Worm (Caenorhabditis elegans) whole organism, L3 larva: ENCODE data around the gene dmsr-3.

Experiments used
- ceh-82 ChIP-seq: fragments of 150-350 bp; optimal IDR thresholded peaks from 2 replicates; lab custom pipeline; 2014; ENCODE audit warnings: missing biosample characterization, missing genetic modification characterization
- lin-39 ChIP-seq: fragments of 150-350 bp; optimal IDR thresholded peaks from 2 replicates; lab custom pipeline; 2018; ENCODE audit warnings: missing biosample characterization, missing genetic modification reagents, missing genetic modification characterization
- nhr-12 ChIP-seq: fragments of 150-350 bp; optimal IDR thresholded peaks from 2 replicates; lab custom pipeline; 2014; ENCODE audit warnings: missing biosample characterization, missing genetic modification characterization
- nhr-76 ChIP-seq: fragments of 150-350 bp; sonication (generic microtip); optimal IDR thresholded peaks from 5 replicates; lab custom pipeline; 2014; ENCODE audit warnings: missing biosample characterization, missing genetic modification characterization
- pha-4 ChIP-seq: fragments of 150-350 bp; optimal IDR thresholded peaks from 2 replicates; lab custom pipeline; 2014; ENCODE audit warnings: missing biosample characterization, missing genetic modification reagents, missing genetic modification characterization
- pqm-1 ChIP-seq: fragments of 150-350 bp; optimal IDR thresholded peaks from 2 replicates; lab custom pipeline; 2017; ENCODE audit warnings: missing biosample characterization, missing genetic modification characterization, inconsistent platforms
- tbx-2 ChIP-seq: sonication (generic microtip); optimal IDR thresholded peaks from 2 replicates; lab custom pipeline; 2016; ENCODE audit warnings: mild to moderate bottlenecking, missing genetic modification characterization, missing compliant biosample characterization
- unc-39 ChIP-seq: sonication (generic microtip); optimal IDR thresholded peaks from 4 replicates; lab custom pipeline; 2017; ENCODE audit warnings: missing biosample characterization, missing genetic modification characterization
- unc-62 ChIP-seq: fragments of 150-350 bp; sonication (generic microtip); optimal IDR thresholded peaks from 4 replicates; lab custom pipeline; 2014; ENCODE audit warnings: missing biosample characterization, missing genetic modification reagents, missing genetic modification characterization
- ztf-4 ChIP-seq: fragments of 150-350 bp; optimal IDR thresholded peaks from 2 replicates; lab custom pipeline; 2014; ENCODE audit warnings: missing biosample characterization, missing genetic modification characterization

DNA sequence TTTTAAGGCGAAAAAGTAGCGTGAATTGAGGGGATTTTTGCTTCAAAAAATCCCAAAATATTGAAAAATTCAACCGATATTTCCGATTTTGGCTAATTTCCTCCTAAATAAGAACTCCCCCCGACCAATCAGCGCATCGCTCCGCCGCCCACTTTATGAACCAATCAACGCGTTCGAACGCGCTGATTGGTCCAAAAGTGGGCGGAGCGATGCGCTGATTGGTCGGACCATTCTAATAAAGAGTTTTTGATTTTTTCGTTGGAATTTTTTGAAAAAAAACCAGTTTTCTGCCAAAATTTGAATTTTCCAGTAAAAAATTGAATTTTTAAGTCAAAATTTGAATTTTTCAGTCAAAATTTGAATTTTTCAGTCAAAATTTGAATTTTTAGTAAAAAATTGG, 34.8 kb downstream of the dmsr-3 start:
- TF ChIP-seq nhr-12, result no peak
- TF ChIP-seq unc-62 (GFP tag; lab: Kevin White, UChicago), result no peak
- no peak for TF ChIP-seq ztf-4 (tag; lab: Kevin White, UChicago)
- TF ChIP-seq nhr-76, result no peak
- TF ChIP-seq tbx-2 (tag; lab: Kevin White, UChicago), result no peak
- no peak for TF ChIP-seq pha-4
- TF ChIP-seq ceh-82 (tag; lab: Kevin White, UChicago), result no peak
- TF ChIP-seq pqm-1 (tag; lab: Kevin White, UChicago), result no peak
- TF ChIP-seq lin-39 (tag; lab: Kevin White, UChicago), result no peak
- TF ChIP-seq unc-39 (tag; lab: Kevin White, UChicago), result no peak
